Fruit fly (Drosophila melanogaster): Measurements from ENCODE around the gene CG9008.

dm6 chr2L:13763144-13763543 is 16.8 kb downstream of the CG9008 start:
- TF ChIP-seq Pif1B (GFP tag; optimal IDR thresholded peaks at IDR 0.05) (no peak), CG8159 (tag; optimal IDR thresholded peaks at IDR 0.05) (no peak), fd96Ca (GFP tag; IDR thresholded peaks at IDR 0.05) (no peak)

Measured in whole organism, pupa.